Worm (Caenorhabditis elegans) whole organism, L2 larva: ENCODE data around the gene such-1.
A peak's percentile ranks its signal among the peaks of the same experiment; 100 is the strongest.

Experiments
- C34F6.9 ChIP-seq: fragments of 150-350 bp; optimal IDR thresholded peaks from 2 replicates; lab custom pipeline; 2014; ENCODE audit warnings: missing biosample characterization, missing genetic modification characterization
- F13H6.1 ChIP-seq: sonication (generic microtip); optimal IDR thresholded peaks from 2 replicates; lab custom pipeline; 2016; ENCODE audit warnings: missing genetic modification characterization, missing compliant biosample characterization
- R02D3.7 ChIP-seq: fragments of 150-350 bp; optimal IDR thresholded peaks from 2 replicates; lab custom pipeline; 2014; ENCODE audit warnings: missing biosample characterization, missing genetic modification characterization
- alr-1 ChIP-seq: fragments of 150-350 bp; optimal IDR thresholded peaks from 2 replicates; lab custom pipeline; 2014; ENCODE audit warnings: missing biosample characterization, missing genetic modification characterization
- aly-2 ChIP-seq: fragments of 150-350 bp; optimal IDR thresholded peaks from 2 replicates; lab custom pipeline; 2014; ENCODE audit warnings: missing biosample characterization, missing genetic modification characterization
- ama-1 ChIP-seq: fragments of 150-350 bp; optimal IDR thresholded peaks from 2 replicates; lab custom pipeline; 2018; ENCODE audit warnings: inconsistent platforms
- blmp-1 ChIP-seq: sonication (generic microtip); optimal IDR thresholded peaks from 2 replicates; lab custom pipeline; 2017; ENCODE audit warnings: missing genetic modification characterization, mild to moderate bottlenecking, missing compliant biosample characterization, antibody characterized with exemption, moderate library complexity; ENCODE audit not compliant: insufficient read depth
- ceh-16 ChIP-seq: fragments of 150-350 bp; optimal IDR thresholded peaks from 2 replicates; lab custom pipeline; 2014; ENCODE audit warnings: missing biosample characterization, missing genetic modification characterization
- ceh-82 ChIP-seq: fragments of 150-350 bp; optimal IDR thresholded peaks from 2 replicates; lab custom pipeline; 2014; ENCODE audit warnings: missing biosample characterization, missing genetic modification characterization
- crh-2 ChIP-seq: sonication (generic microtip); optimal IDR thresholded peaks from 2 replicates; lab custom pipeline; 2017; ENCODE audit warnings: missing biosample characterization, missing genetic modification characterization
- elt-1 ChIP-seq: fragments of 150-350 bp; optimal IDR thresholded peaks from 2 replicates; lab custom pipeline; 2014; ENCODE audit warnings: missing biosample characterization, missing genetic modification characterization
- elt-3 ChIP-seq: sonication (generic microtip); optimal IDR thresholded peaks from 2 replicates; lab custom pipeline; 2017; ENCODE audit warnings: missing biosample characterization, missing genetic modification characterization
- fos-1 ChIP-seq: fragments of 150-350 bp; optimal IDR thresholded peaks from 2 replicates; lab custom pipeline; 2014; ENCODE audit warnings: missing biosample characterization, missing genetic modification characterization
- gmeb-1 ChIP-seq: fragments of 150-350 bp; optimal IDR thresholded peaks from 2 replicates; lab custom pipeline; 2014; ENCODE audit warnings: missing biosample characterization, missing genetic modification characterization
- lin-11 ChIP-seq: fragments of 150-350 bp; sonication (generic microtip); optimal IDR thresholded peaks from 2 replicates; lab custom pipeline; 2014; ENCODE audit warnings: missing biosample characterization, missing genetic modification characterization, inconsistent platforms, mixed read lengths
- lin-39 ChIP-seq: fragments of 150-350 bp; optimal IDR thresholded peaks from 2 replicates; lab custom pipeline; 2014; ENCODE audit warnings: missing biosample characterization, missing genetic modification reagents, missing genetic modification characterization
- lsy-2 ChIP-seq, 2 experiments: fragments of 150-350 bp in 1 of 2; sonication (generic microtip) in 1 of 2; optimal IDR thresholded peaks; 2 replicates each; lab custom pipeline; 2014 to 2017; ENCODE audit warnings: missing biosample characterization in 2 of 2, missing genetic modification characterization in 2 of 2
- mdl-1 ChIP-seq, 2 experiments: fragments of 150-350 bp in 1 of 2; sonication (generic microtip) in 1 of 2; optimal IDR thresholded peaks; 2 replicates each; lab custom pipeline; 2017; ENCODE audit warnings: missing biosample characterization in 2 of 2, missing genetic modification characterization in 2 of 2
- nhr-10 ChIP-seq: sonication (generic microtip); optimal IDR thresholded peaks from 2 replicates; lab custom pipeline; 2017; ENCODE audit warnings: missing biosample characterization, missing genetic modification characterization
- nhr-11 ChIP-seq: fragments of 150-350 bp; optimal IDR thresholded peaks from 2 replicates; lab custom pipeline; 2014; ENCODE audit warnings: missing biosample characterization, missing genetic modification characterization
- nhr-12 ChIP-seq: fragments of 150-350 bp; optimal IDR thresholded peaks from 2 replicates; lab custom pipeline; 2014; ENCODE audit warnings: missing biosample characterization, missing genetic modification characterization
- nhr-129 ChIP-seq: fragments of 150-350 bp; optimal IDR thresholded peaks from 2 replicates; lab custom pipeline; 2014; ENCODE audit warnings: missing biosample characterization, missing genetic modification characterization
- nhr-21 ChIP-seq: fragments of 150-350 bp; optimal IDR thresholded peaks from 2 replicates; lab custom pipeline; 2014; ENCODE audit warnings: missing biosample characterization, missing genetic modification characterization
- nhr-23 ChIP-seq: fragments of 150-350 bp; optimal IDR thresholded peaks from 2 replicates; lab custom pipeline; 2014; ENCODE audit warnings: missing biosample characterization, missing genetic modification reagents, missing genetic modification characterization
- nhr-25 ChIP-seq: fragments of 150-350 bp; sonication (generic microtip); optimal IDR thresholded peaks from 3 replicates; lab custom pipeline; 2014; ENCODE audit warnings: missing biosample characterization, missing genetic modification characterization
- nhr-6 ChIP-seq: fragments of 150-350 bp; optimal IDR thresholded peaks from 2 replicates; lab custom pipeline; 2014; ENCODE audit warnings: missing biosample characterization, missing genetic modification characterization
- nhr-77 ChIP-seq: fragments of 150-350 bp; optimal IDR thresholded peaks from 2 replicates; lab custom pipeline; 2014; ENCODE audit warnings: missing biosample characterization, missing genetic modification characterization
- peb-1 ChIP-seq: fragments of 150-350 bp; optimal IDR thresholded peaks from 2 replicates; lab custom pipeline; 2014; ENCODE audit warnings: missing biosample characterization, missing genetic modification characterization
- sem-4 ChIP-seq: fragments of 150-350 bp; optimal IDR thresholded peaks from 2 replicates; lab custom pipeline; 2014; ENCODE audit warnings: missing biosample characterization, missing genetic modification reagents, missing genetic modification characterization
- skn-1 ChIP-seq: sonication (generic microtip); optimal IDR thresholded peaks from 2 replicates; lab custom pipeline; 2017; ENCODE audit warnings: missing biosample characterization, missing genetic modification characterization
- sma-3 ChIP-seq: sonication (generic microtip); optimal IDR thresholded peaks from 2 replicates; lab custom pipeline; 2016; ENCODE audit warnings: missing genetic modification reagents, missing genetic modification characterization, missing compliant biosample characterization
- snpc-4 ChIP-seq: fragments of 150-350 bp; optimal IDR thresholded peaks from 2 replicates; lab custom pipeline; 2014; ENCODE audit warnings: missing biosample characterization, missing genetic modification characterization
- unc-39 ChIP-seq: fragments of 150-350 bp; optimal IDR thresholded peaks from 2 replicates; lab custom pipeline; 2014; ENCODE audit warnings: missing biosample characterization, missing genetic modification characterization
- unc-55 ChIP-seq: fragments of 150-350 bp; sonication (generic microtip); optimal IDR thresholded peaks from 3 replicates; lab custom pipeline; 2014; ENCODE audit warnings: missing biosample characterization, missing genetic modification reagents, missing genetic modification characterization
- unc-62 ChIP-seq: fragments of 150-350 bp; optimal IDR thresholded peaks from 2 replicates; lab custom pipeline; 2014; ENCODE audit warnings: missing biosample characterization, missing genetic modification reagents, missing genetic modification characterization
- zag-1 ChIP-seq: fragments of 150-350 bp; optimal IDR thresholded peaks from 2 replicates; lab custom pipeline; 2014; ENCODE audit warnings: missing biosample characterization, missing genetic modification characterization
- ztf-1 ChIP-seq: fragments of 200-800 bp; sonication (Bioruptor generic); conservative IDR thresholded peaks from 2 replicates; pipeline ENCODE4 v1.3.6; 2022; ENCODE audit warnings: missing genetic modification characterization, missing compliant biosample characterization
- ztf-11 ChIP-seq: sonication (generic microtip); optimal IDR thresholded peaks from 2 replicates; lab custom pipeline; 2017; ENCODE audit warnings: missing biosample characterization, missing genetic modification characterization
- ztf-4 ChIP-seq: fragments of 150-350 bp; optimal IDR thresholded peaks from 2 replicates; lab custom pipeline; 2014; ENCODE audit warnings: missing biosample characterization, missing genetic modification characterization

The such-1 gene

ce11 chrIII:11471336-11471735, 52.2 kb downstream of the such-1 start:
- TF ChIP-seq lsy-2 (tag; optimal IDR thresholded peaks at IDR 0.05; lab: Kevin White, UChicago): peak in 1 of 2 experiments; percentile 20
- no peak for TF ChIP-seq skn-1

ce11 chrIII:11470311-11470858, 53.2 kb downstream of the such-1 start, which contains the start of gene bed-2:
TSS of gene bed-2 (minus strand) at chrIII:11470808.
- TF ChIP-seq R02D3.7 (no peak), zag-1 (tag; lab: Kevin White, UChicago) (no peak), ztf-11 (no peak), snpc-4 (no peak), elt-3 (tag; lab: Kevin White, UChicago) (no peak), gmeb-1 (tag; lab: Kevin White, UChicago) (no peak), lsy-2 (tag; optimal IDR thresholded peaks at IDR 0.05; lab: Kevin White, UChicago) (no peak), alr-1 (tag; lab: Kevin White, UChicago) (no peak)

ce11 chrIII:11467631-11468481, 55.7 kb downstream of the such-1 start:
- TF ChIP-seq unc-62 (GFP tag; lab: Kevin White, UChicago): no peak
- TF ChIP-seq aly-2 (tag; lab: Kevin White, UChicago): no peak
- no peak for TF ChIP-seq zag-1 (tag; lab: Kevin White, UChicago)
- peak; percentile 19 for TF ChIP-seq nhr-129 (tag; lab: Kevin White, UChicago)
- no peak for TF ChIP-seq nhr-10 (tag; lab: Kevin White, UChicago)
- no peak for TF ChIP-seq nhr-23
- no peak for TF ChIP-seq R02D3.7
- peak; percentile 9 for TF ChIP-seq F13H6.1 (tag; lab: Kevin White, UChicago)
- no peak for TF ChIP-seq ztf-4 (tag; lab: Kevin White, UChicago)
- TF ChIP-seq elt-3 (tag; lab: Kevin White, UChicago): no peak
- no peak for TF ChIP-seq ama-1 (lab: Kevin White, UChicago)
- TF ChIP-seq nhr-12 (tag; lab: Kevin White, UChicago): no peak
- TF ChIP-seq lin-39 (tag; lab: Kevin White, UChicago): no peak
- TF ChIP-seq nhr-77 (tag; lab: Kevin White, UChicago): no peak
- TF ChIP-seq ceh-82 (tag; lab: Kevin White, UChicago): no peak
- no peak for TF ChIP-seq gmeb-1 (tag; lab: Kevin White, UChicago)
- no peak for TF ChIP-seq ztf-1 (GFP tag; lab: Robert Waterston, UW)

- TF ChIP-seq nhr-25 (tag; lab: Kevin White, UChicago) (no peak), peb-1 (tag; lab: Kevin White, UChicago) (no peak), snpc-4 (no peak), nhr-11 (no peak), lin-11 (tag; lab: Kevin White, UChicago) (no peak), gmeb-1 (tag; lab: Kevin White, UChicago) (no peak), nhr-129 (tag; lab: Kevin White, UChicago) (peak; percentile 7)
Observed at ce11 chrIII:11466420-11467188, 57.0 kb downstream of the such-1 start.

ce11 chrIII:11465394-11465948, 58.1 kb downstream of the such-1 start:
- TF ChIP-seq crh-2 (tag; lab: Kevin White, UChicago) (peak; percentile 31), gmeb-1 (tag; lab: Kevin White, UChicago) (peak; percentile 17), unc-39 (tag; lab: Kevin White, UChicago) (no peak)
- TF ChIP-seq, all 48 proteins: peak for 2

- TF ChIP-seq nhr-25 (tag; lab: Kevin White, UChicago): no peak
- peak; percentile 70 for TF ChIP-seq sma-3 (GFP tag; lab: Kevin White, UChicago)
- peak; percentile 60 for TF ChIP-seq fos-1
- no peak for TF ChIP-seq alr-1 (tag; lab: Kevin White, UChicago)
- peak; percentile 43 for TF ChIP-seq ceh-16
- TF ChIP-seq sem-4 (tag; lab: Kevin White, UChicago): no peak
- no peak for TF ChIP-seq nhr-12 (tag; lab: Kevin White, UChicago)
- TF ChIP-seq unc-55 (GFP tag; lab: Kevin White, UChicago): no peak
- peak in 1 of 2 experiments; percentile 20 for TF ChIP-seq mdl-1 (tag; optimal IDR thresholded peaks at IDR 0.05; lab: Kevin White, UChicago)
- no peak for TF ChIP-seq blmp-1 (tag; lab: Kevin White, UChicago)
- TF ChIP-seq nhr-21 (tag; lab: Kevin White, UChicago): peak; percentile 29
- no peak for TF ChIP-seq unc-62 (GFP tag; lab: Kevin White, UChicago)
- no peak for TF ChIP-seq elt-1
- peak; percentile 97 for TF ChIP-seq snpc-4
- no peak for TF ChIP-seq nhr-6 (tag; lab: Kevin White, UChicago)
- TF ChIP-seq aly-2 (tag; lab: Kevin White, UChicago): no peak
- TF ChIP-seq C34F6.9: no peak
- TF ChIP-seq unc-39 (tag; lab: Kevin White, UChicago): no peak
- TF ChIP-seq gmeb-1 (tag; lab: Kevin White, UChicago): no peak
Observed at ce11 chrIII:11463726-11464125, 59.8 kb downstream of the such-1 start.
